Fruit fly (Drosophila melanogaster): ENCODE measurements around the gene mRpS10.

mRpS10 gene

dm6 chr3R:15196134-15197034, 33.1 kb upstream of the mRpS10 start, which contains the start of the genes Kpc1 and CG42542 (continued):
- no peak for TF ChIP-seq CG4318 (GFP tag; optimal IDR thresholded peaks at IDR 0.05)
- TF ChIP-seq dsx (GFP tag; optimal IDR thresholded peaks at IDR 0.05; ENCODE audit: poor library complexity, severe bottlenecking): no peak
- TF ChIP-seq CG7368 (GFP tag; optimal IDR thresholded peaks at IDR 0.05): peak; percentile 52
- peak; percentile 79 for TF ChIP-seq acj6 (GFP tag; optimal IDR thresholded peaks at IDR 0.05)
- no peak for TF ChIP-seq CG3032 (tag; optimal IDR thresholded peaks at IDR 0.05)
- TF ChIP-seq Sox15 (GFP tag; optimal IDR thresholded peaks at IDR 0.05): peak; percentile 57
- TF ChIP-seq Eip93F (GFP tag; optimal IDR thresholded peaks at IDR 0.05): peak; percentile 32
- peak; percentile 69 for TF ChIP-seq Sox14 (GFP tag; optimal IDR thresholded peaks at IDR 0.05)
- TF ChIP-seq CG10669 (GFP tag; optimal IDR thresholded peaks at IDR 0.05): no peak
- peak; percentile 75 for TF ChIP-seq Ets21C (GFP tag; optimal IDR thresholded peaks at IDR 0.05)
- TF ChIP-seq fd59A (GFP tag; optimal IDR thresholded peaks at IDR 0.05): peak; percentile 52
- peak; percentile 59 for TF ChIP-seq vri (GFP tag; optimal IDR thresholded peaks at IDR 0.05)
- TF ChIP-seq achi (GFP tag; optimal IDR thresholded peaks at IDR 0.05): peak; percentile 71
- peak; percentile 81 for TF ChIP-seq Met (GFP tag; optimal IDR thresholded peaks at IDR 0.05)
- peak; percentile 74 for TF ChIP-seq topi (GFP tag; optimal IDR thresholded peaks at IDR 0.05)
- TF ChIP-seq CG10631 (GFP tag; optimal IDR thresholded peaks at IDR 0.05): peak; percentile 75
- no peak for TF ChIP-seq CG6854 (GFP tag; optimal IDR thresholded peaks at IDR 0.05)
- peak; percentile 69 for TF ChIP-seq Sox102F (GFP tag; optimal IDR thresholded peaks at IDR 0.05)
- TF ChIP-seq Gug (GFP tag; IDR thresholded peaks at IDR 0.05): peak; percentile 13; the same call in 1 of the 2 replicates
- TF ChIP-seq ss (GFP tag; optimal IDR thresholded peaks at IDR 0.05): peak in 1 of 2 experiments; percentile 32
- TF ChIP-seq Hr39 (GFP tag; optimal IDR thresholded peaks at IDR 0.05): peak; percentile 81
- TF ChIP-seq Lpt (GFP tag; optimal IDR thresholded peaks at IDR 0.05): peak; percentile 47
- TF ChIP-seq net (GFP tag; optimal IDR thresholded peaks at IDR 0.05): peak; percentile 54

dm6 chr3R:15197373-15197772, 32.1 kb upstream of the mRpS10 start:
- TF ChIP-seq CG6808 (GFP tag; optimal IDR thresholded peaks at IDR 0.05) (peak; percentile 22), acj6 (GFP tag; optimal IDR thresholded peaks at IDR 0.05) (no peak), Blimp-1 (GFP tag; optimal IDR thresholded peaks at IDR 0.05) (no peak), Eip78C (GFP tag) (peak; percentile 60), CG9139 (GFP tag; optimal IDR thresholded peaks at IDR 0.05) (no peak), fkh (GFP tag; optimal IDR thresholded peaks at IDR 0.05) (peak; percentile 60)

- no peak for TF ChIP-seq CG15336 (GFP tag; IDR thresholded peaks at IDR 0.05)
- peak; percentile 23 for TF ChIP-seq CG32006 (GFP tag; optimal IDR thresholded peaks at IDR 0.05)
- no peak for TF ChIP-seq dac (GFP tag; optimal IDR thresholded peaks at IDR 0.05)
- peak; percentile 45 for TF ChIP-seq Hr4 (GFP tag; optimal IDR thresholded peaks at IDR 0.05)
- TF ChIP-seq Hr38 (GFP tag; optimal IDR thresholded peaks at IDR 0.05): no peak
- peak; percentile 75 for TF ChIP-seq vri (GFP tag; optimal IDR thresholded peaks at IDR 0.05)
- TF ChIP-seq Eip78C (GFP tag): peak; percentile 56
- TF ChIP-seq fkh (GFP tag; optimal IDR thresholded peaks at IDR 0.05): peak; percentile 58
- no peak for TF ChIP-seq CG8119 (GFP tag; IDR thresholded peaks at IDR 0.05)
- TF ChIP-seq Eip93F (GFP tag; optimal IDR thresholded peaks at IDR 0.05): peak; percentile 18
Observed at dm6 chr3R:15198052-15198793, 31.2 kb upstream of the mRpS10 start.

All from whole organism, prepupa.